Fruit fly (Drosophila melanogaster) whole organism, wandering third instar larva: ENCODE data around the gene AdamTS-B.

Experiments
- br ChIP-seq: fragments of 200-800 bp; sonication (Bioruptor generic); optimal IDR thresholded peaks from 2 replicates; lab custom pipeline; 2016; ENCODE audit warnings: missing biosample characterization, missing genetic modification characterization
- dl ChIP-seq, 2 experiments: fragments of 175-275, 200-275 bp in 1 of 2; fragments of 200-275 bp in 1 of 2; sonication (Bioruptor generic); optimal IDR thresholded peaks; lab custom pipeline; 2018; ENCODE audit warnings: mild to moderate bottlenecking in 2 of 2, missing biosample characterization in 2 of 2, missing genetic modification characterization in 2 of 2, moderate library complexity in 2 of 2; ENCODE audit not compliant: partially characterized antibody in 2 of 2, insufficient read depth in 1 of 2
- h ChIP-seq: fragments of 200-800 bp; sonication (Bioruptor generic); optimal IDR thresholded peaks from 3 replicates; lab custom pipeline; 2016; ENCODE audit warnings: missing biosample characterization, mild to moderate bottlenecking, missing genetic modification characterization
- jim ChIP-seq: fragments of 175-275, 200-325 bp; sonication (Bioruptor generic); optimal IDR thresholded peaks from 2 replicates; lab custom pipeline; 2016; ENCODE audit warnings: missing biosample characterization, mild to moderate bottlenecking, missing genetic modification characterization
- usp ChIP-seq: fragments of >200 bp; optimal IDR thresholded peaks from 2 replicates; lab custom pipeline; 2017; ENCODE audit warnings: missing biosample characterization, missing genetic modification characterization

dm6 chrX:5695035-5695434, 3.3 kb upstream of the AdamTS-B start, which contains the start of gene CG3149:
- TF ChIP-seq dl (GFP tag; optimal IDR thresholded peaks at IDR 0.05; lab: Kevin White, UChicago; ENCODE audit: insufficient read depth in 1 of 2, partially characterized antibody in 2 of 2), result no peak
- TF ChIP-seq br (GFP tag; lab: Kevin White, UChicago), result no peak
- TF ChIP-seq h (GFP tag; lab: Kevin White, UChicago), result no peak
- TF ChIP-seq usp, result no peak
- no peak for TF ChIP-seq jim (GFP tag; lab: Kevin White, UChicago)
